Worm (Caenorhabditis elegans): ENCODE results near the gene C46C11.3.
A peak's percentile ranks its signal among the peaks of the same experiment; 100 is the strongest.

Gene C46C11.3

ce11 chrX:4662964-4663684 lies 41.0 kb downstream of the C46C11.3 start:
- TF ChIP-seq lin-13 (GFP tag; optimal IDR thresholded peaks at IDR 0.05) (no peak), mbf-1 (tag; optimal IDR thresholded peaks at IDR 0.05) (no peak), blmp-1 (tag; optimal IDR thresholded peaks at IDR 0.05; ENCODE audit: insufficient read depth) (peak; percentile 74), nhr-6 (tag; optimal IDR thresholded peaks at IDR 0.05) (no peak), elt-1 (tag; optimal IDR thresholded peaks at IDR 0.05) (no peak), nhr-129 (tag; optimal IDR thresholded peaks at IDR 0.05) (peak; percentile 0), ztf-1 (GFP tag; conservative IDR thresholded peaks at IDR 0.05) (no peak), zag-1 (tag; optimal IDR thresholded peaks at IDR 0.05) (no peak), sma-9 (GFP tag; optimal IDR thresholded peaks at IDR 0.05) (peak; percentile 75), sma-9 (tag; optimal IDR thresholded peaks at IDR 0.05) (no peak), nhr-10 (tag; optimal IDR thresholded peaks at IDR 0.05) (no peak), mdl-1 (tag; optimal IDR thresholded peaks at IDR 0.05) (no peak), ztf-4 (tag; optimal IDR thresholded peaks at IDR 0.05) (no peak), crh-2 (tag; optimal IDR thresholded peaks at IDR 0.05) (no peak), ceh-82 (tag; optimal IDR thresholded peaks at IDR 0.05) (no peak), lin-39 (tag; optimal IDR thresholded peaks at IDR 0.05) (no peak), fos-1 (tag; optimal IDR thresholded peaks at IDR 0.05) (peak; percentile 11), alr-1 (tag; optimal IDR thresholded peaks at IDR 0.05) (no peak), snpc-4 (tag; optimal IDR thresholded peaks at IDR 0.05) (no peak), unc-55 (GFP tag; optimal IDR thresholded peaks at IDR 0.05) (peak; percentile 1), sem-4 (tag; optimal IDR thresholded peaks at IDR 0.05) (no peak), dmd-4 (tag; optimal IDR thresholded peaks at IDR 0.05) (no peak), gmeb-1 (tag; optimal IDR thresholded peaks at IDR 0.05) (no peak), F13H6.1 (tag; optimal IDR thresholded peaks at IDR 0.05) (no peak), nhr-23 (tag; optimal IDR thresholded peaks at IDR 0.05) (no peak), nhr-11 (tag; optimal IDR thresholded peaks at IDR 0.05) (no peak), mab-5 (tag; optimal IDR thresholded peaks at IDR 0.05) (no peak), nhr-77 (tag; optimal IDR thresholded peaks at IDR 0.05) (no peak), ceh-16 (tag; optimal IDR thresholded peaks at IDR 0.05) (no peak)

ce11 chrX:4664649-4665048 lies 42.5 kb downstream of the C46C11.3 start:
- TF ChIP-seq nhr-12 (tag; optimal IDR thresholded peaks at IDR 0.05) (no peak), ceh-16 (tag; optimal IDR thresholded peaks at IDR 0.05) (no peak), nhr-25 (tag; optimal IDR thresholded peaks at IDR 0.05) (no peak), sem-4 (tag; optimal IDR thresholded peaks at IDR 0.05) (no peak), crh-2 (tag; optimal IDR thresholded peaks at IDR 0.05) (no peak), gmeb-1 (tag; optimal IDR thresholded peaks at IDR 0.05) (no peak), R02D3.7 (tag; optimal IDR thresholded peaks at IDR 0.05) (no peak), egl-27 (tag; optimal IDR thresholded peaks at IDR 0.05) (no peak), nhr-129 (tag; optimal IDR thresholded peaks at IDR 0.05) (no peak), ama-1 (optimal IDR thresholded peaks at IDR 0.05) (no peak), sma-9 (GFP tag; optimal IDR thresholded peaks at IDR 0.05) (no peak), sma-9 (tag; optimal IDR thresholded peaks at IDR 0.05) (no peak), lin-11 (tag; optimal IDR thresholded peaks at IDR 0.05) (no peak), unc-55 (GFP tag; optimal IDR thresholded peaks at IDR 0.05) (no peak), nhr-237 (tag; optimal IDR thresholded peaks at IDR 0.05) (no peak), elt-1 (tag; optimal IDR thresholded peaks at IDR 0.05) (no peak)

ce11 chrX:4667788-4668187 lies 45.7 kb downstream of the C46C11.3 start, which contains the start of gene mfsd-12:
mfsd-12 (plus strand) TSS chrX:4668088.
- TF ChIP-seq ceh-16 (tag; optimal IDR thresholded peaks at IDR 0.05) (no peak), nhr-11 (tag; optimal IDR thresholded peaks at IDR 0.05) (no peak), peb-1 (tag; optimal IDR thresholded peaks at IDR 0.05) (no peak), unc-62 (GFP tag; optimal IDR thresholded peaks at IDR 0.05) (no peak), nhr-129 (tag; optimal IDR thresholded peaks at IDR 0.05) (no peak), fos-1 (tag; optimal IDR thresholded peaks at IDR 0.05) (no peak), crh-2 (tag; optimal IDR thresholded peaks at IDR 0.05) (no peak)

ce11 chrX:4671837-4672236 lies 49.7 kb downstream of the C46C11.3 start:
- TF ChIP-seq sem-4 (tag; optimal IDR thresholded peaks at IDR 0.05): no peak
- no peak for TF ChIP-seq gmeb-1 (tag; optimal IDR thresholded peaks at IDR 0.05)
- TF ChIP-seq peb-1 (tag; optimal IDR thresholded peaks at IDR 0.05): no peak
- no peak for TF ChIP-seq unc-39 (tag; optimal IDR thresholded peaks at IDR 0.05)
- TF ChIP-seq elt-1 (tag; optimal IDR thresholded peaks at IDR 0.05): no peak
- no peak for TF ChIP-seq ZK546.5 (tag; optimal IDR thresholded peaks at IDR 0.05)

Measured in whole organism, L2 larva.